Worm (Caenorhabditis elegans) whole organism, L2 larva: ENCODE data around the gene seb-3.

Experiments
- R02D3.7 ChIP-seq: fragments of 150-350 bp; optimal IDR thresholded peaks from 2 replicates; lab custom pipeline; 2014; ENCODE audit warnings: missing biosample characterization, missing genetic modification characterization
- ZK546.5 ChIP-seq: sonication (generic microtip); optimal IDR thresholded peaks from 2 replicates; lab custom pipeline; 2017; ENCODE audit warnings: missing biosample characterization, missing genetic modification characterization
- aly-2 ChIP-seq: fragments of 150-350 bp; optimal IDR thresholded peaks from 2 replicates; lab custom pipeline; 2014; ENCODE audit warnings: missing biosample characterization, missing genetic modification characterization
- ama-1 ChIP-seq: fragments of 150-350 bp; optimal IDR thresholded peaks from 2 replicates; lab custom pipeline; 2018; ENCODE audit warnings: inconsistent platforms
- blmp-1 ChIP-seq: sonication (generic microtip); optimal IDR thresholded peaks from 2 replicates; lab custom pipeline; 2017; ENCODE audit warnings: missing genetic modification characterization, mild to moderate bottlenecking, missing compliant biosample characterization, antibody characterized with exemption, moderate library complexity; ENCODE audit not compliant: insufficient read depth
- ceh-82 ChIP-seq: fragments of 150-350 bp; optimal IDR thresholded peaks from 2 replicates; lab custom pipeline; 2014; ENCODE audit warnings: missing biosample characterization, missing genetic modification characterization
- crh-2 ChIP-seq: sonication (generic microtip); optimal IDR thresholded peaks from 2 replicates; lab custom pipeline; 2017; ENCODE audit warnings: missing biosample characterization, missing genetic modification characterization
- dmd-4 ChIP-seq: sonication (generic microtip); optimal IDR thresholded peaks from 2 replicates; lab custom pipeline; 2017; ENCODE audit warnings: missing biosample characterization, missing genetic modification characterization
- egl-27 ChIP-seq: sonication (generic microtip); optimal IDR thresholded peaks from 3 replicates; lab custom pipeline; 2017; ENCODE audit warnings: missing biosample characterization, missing genetic modification reagents, missing genetic modification characterization
- elt-1 ChIP-seq: fragments of 150-350 bp; optimal IDR thresholded peaks from 2 replicates; lab custom pipeline; 2014; ENCODE audit warnings: missing biosample characterization, missing genetic modification characterization
- elt-3 ChIP-seq: sonication (generic microtip); optimal IDR thresholded peaks from 2 replicates; lab custom pipeline; 2017; ENCODE audit warnings: missing biosample characterization, missing genetic modification characterization
- fos-1 ChIP-seq: fragments of 150-350 bp; optimal IDR thresholded peaks from 2 replicates; lab custom pipeline; 2014; ENCODE audit warnings: missing biosample characterization, missing genetic modification characterization
- lin-11 ChIP-seq: fragments of 150-350 bp; sonication (generic microtip); optimal IDR thresholded peaks from 2 replicates; lab custom pipeline; 2014; ENCODE audit warnings: missing biosample characterization, missing genetic modification characterization, inconsistent platforms, mixed read lengths
- lin-13 ChIP-seq: fragments of 150-350 bp; optimal IDR thresholded peaks from 2 replicates; lab custom pipeline; 2014; ENCODE audit warnings: missing biosample characterization, missing genetic modification reagents, missing genetic modification characterization
- lin-39 ChIP-seq: fragments of 150-350 bp; optimal IDR thresholded peaks from 2 replicates; lab custom pipeline; 2014; ENCODE audit warnings: missing biosample characterization, missing genetic modification reagents, missing genetic modification characterization
- lsy-2 ChIP-seq, 2 experiments: fragments of 150-350 bp in 1 of 2; sonication (generic microtip) in 1 of 2; optimal IDR thresholded peaks; 2 replicates each; lab custom pipeline; 2014 to 2017; ENCODE audit warnings: missing biosample characterization in 2 of 2, missing genetic modification characterization in 2 of 2
- mab-5 ChIP-seq: fragments of 150-350 bp; optimal IDR thresholded peaks from 2 replicates; lab custom pipeline; 2014; ENCODE audit warnings: missing biosample characterization, missing genetic modification characterization
- nhr-10 ChIP-seq: sonication (generic microtip); optimal IDR thresholded peaks from 2 replicates; lab custom pipeline; 2017; ENCODE audit warnings: missing biosample characterization, missing genetic modification characterization
- nhr-11 ChIP-seq: fragments of 150-350 bp; optimal IDR thresholded peaks from 2 replicates; lab custom pipeline; 2014; ENCODE audit warnings: missing biosample characterization, missing genetic modification characterization
- nhr-12 ChIP-seq: fragments of 150-350 bp; optimal IDR thresholded peaks from 2 replicates; lab custom pipeline; 2014; ENCODE audit warnings: missing biosample characterization, missing genetic modification characterization
- nhr-129 ChIP-seq: fragments of 150-350 bp; optimal IDR thresholded peaks from 2 replicates; lab custom pipeline; 2014; ENCODE audit warnings: missing biosample characterization, missing genetic modification characterization
- nhr-23 ChIP-seq: fragments of 150-350 bp; optimal IDR thresholded peaks from 2 replicates; lab custom pipeline; 2014; ENCODE audit warnings: missing biosample characterization, missing genetic modification reagents, missing genetic modification characterization
- nhr-25 ChIP-seq: fragments of 150-350 bp; sonication (generic microtip); optimal IDR thresholded peaks from 3 replicates; lab custom pipeline; 2014; ENCODE audit warnings: missing biosample characterization, missing genetic modification characterization
- nhr-6 ChIP-seq: fragments of 150-350 bp; optimal IDR thresholded peaks from 2 replicates; lab custom pipeline; 2014; ENCODE audit warnings: missing biosample characterization, missing genetic modification characterization
- nhr-77 ChIP-seq: fragments of 150-350 bp; optimal IDR thresholded peaks from 2 replicates; lab custom pipeline; 2014; ENCODE audit warnings: missing biosample characterization, missing genetic modification characterization
- sem-4 ChIP-seq: fragments of 150-350 bp; optimal IDR thresholded peaks from 2 replicates; lab custom pipeline; 2014; ENCODE audit warnings: missing biosample characterization, missing genetic modification reagents, missing genetic modification characterization
- sma-9 ChIP-seq, 2 experiments: fragments of 150-350 bp in 1 of 2; sonication (generic microtip) in 1 of 2; optimal IDR thresholded peaks; 2 replicates each; lab custom pipeline; 2014 to 2016; ENCODE audit warnings: missing genetic modification characterization in 2 of 2, mild to moderate bottlenecking in 1 of 2, missing biosample characterization in 1 of 2, missing compliant biosample characterization in 1 of 2, missing genetic modification reagents in 1 of 2, moderate library complexity in 1 of 2
- snpc-4 ChIP-seq: fragments of 150-350 bp; optimal IDR thresholded peaks from 2 replicates; lab custom pipeline; 2014; ENCODE audit warnings: missing biosample characterization, missing genetic modification characterization
- unc-39 ChIP-seq: fragments of 150-350 bp; optimal IDR thresholded peaks from 2 replicates; lab custom pipeline; 2014; ENCODE audit warnings: missing biosample characterization, missing genetic modification characterization
- unc-55 ChIP-seq: fragments of 150-350 bp; sonication (generic microtip); optimal IDR thresholded peaks from 3 replicates; lab custom pipeline; 2014; ENCODE audit warnings: missing biosample characterization, missing genetic modification reagents, missing genetic modification characterization
- unc-62 ChIP-seq: fragments of 150-350 bp; optimal IDR thresholded peaks from 2 replicates; lab custom pipeline; 2014; ENCODE audit warnings: missing biosample characterization, missing genetic modification reagents, missing genetic modification characterization
- zag-1 ChIP-seq: fragments of 150-350 bp; optimal IDR thresholded peaks from 2 replicates; lab custom pipeline; 2014; ENCODE audit warnings: missing biosample characterization, missing genetic modification characterization
- ztf-1 ChIP-seq: fragments of 200-800 bp; sonication (Bioruptor generic); conservative IDR thresholded peaks from 2 replicates; pipeline ENCODE4 v1.3.6; 2022; ENCODE audit warnings: missing genetic modification characterization, missing compliant biosample characterization
- ztf-11 ChIP-seq: sonication (generic microtip); optimal IDR thresholded peaks from 2 replicates; lab custom pipeline; 2017; ENCODE audit warnings: missing biosample characterization, missing genetic modification characterization
- ztf-4 ChIP-seq: fragments of 150-350 bp; optimal IDR thresholded peaks from 2 replicates; lab custom pipeline; 2014; ENCODE audit warnings: missing biosample characterization, missing genetic modification characterization

seb-3 gene

ce11 chrX:14983274-14983673, 42.8 kb upstream of the seb-3 start, which contains the start of gene rbg-1 (continued):
- TF ChIP-seq ceh-82 (tag; lab: Kevin White, UChicago) = no peak
- no peak for TF ChIP-seq unc-39 (tag; lab: Kevin White, UChicago)

- TF ChIP-seq zag-1 (no peak), snpc-4 (tag; lab: Kevin White, UChicago) (peak; percentile 74)
Observed at ce11 chrX:14988160-14988559, 37.9 kb upstream of the seb-3 start.

ce11 chrX:14991280-14991679, 34.8 kb upstream of the seb-3 start, which contains the start of gene iglr-1:
Gene iglr-1 (minus strand): TSS chrX:14991380.
- TF ChIP-seq egl-27 (tag; lab: Kevin White, UChicago) = no peak
- TF ChIP-seq crh-2 (tag; lab: Kevin White, UChicago) = no peak
- no peak for TF ChIP-seq ama-1
- TF ChIP-seq dmd-4 = no peak
- no peak for TF ChIP-seq ztf-11
- no peak for TF ChIP-seq sma-9 (GFP tag; optimal IDR thresholded peaks at IDR 0.05; lab: Kevin White, UChicago)
- no peak for TF ChIP-seq sma-9 (tag; optimal IDR thresholded peaks at IDR 0.05; lab: Kevin White, UChicago)
- no peak for TF ChIP-seq mab-5 (tag; lab: Kevin White, UChicago)
- TF ChIP-seq nhr-10 (tag; lab: Kevin White, UChicago) = no peak
- no peak for TF ChIP-seq nhr-77 (tag; lab: Kevin White, UChicago)
- TF ChIP-seq ztf-4 (tag; lab: Kevin White, UChicago) = no peak
- no peak for TF ChIP-seq ztf-1 (GFP tag; lab: Robert Waterston, UW)
- TF ChIP-seq nhr-129 = no peak
- no peak for TF ChIP-seq elt-1 (tag; lab: Kevin White, UChicago)
- TF ChIP-seq nhr-25 = no peak
- no peak for TF ChIP-seq fos-1 (tag; lab: Kevin White, UChicago)
- TF ChIP-seq sem-4 (tag; lab: Kevin White, UChicago) = no peak
- no peak for TF ChIP-seq nhr-6 (tag; lab: Kevin White, UChicago)
- TF ChIP-seq lsy-2 (tag; optimal IDR thresholded peaks at IDR 0.05; lab: Kevin White, UChicago) = no peak

- TF ChIP-seq aly-2 (tag; lab: Kevin White, UChicago) (no peak), R02D3.7 (tag; lab: Kevin White, UChicago) (no peak), fos-1 (tag; lab: Kevin White, UChicago) (no peak), nhr-23 (tag; lab: Kevin White, UChicago) (no peak), ZK546.5 (no peak), sem-4 (tag; lab: Kevin White, UChicago) (no peak), nhr-12 (no peak), unc-62 (GFP tag; lab: Kevin White, UChicago) (no peak)
- TF ChIP-seq, all 48 proteins: peak for 0
Observed at ce11 chrX:14993744-14994143, 32.4 kb upstream of the seb-3 start.

- TF ChIP-seq lin-13 (GFP tag; lab: Kevin White, UChicago) = no peak
- TF ChIP-seq unc-55 (GFP tag; lab: Kevin White, UChicago) = no peak
- no peak for TF ChIP-seq ztf-4 (tag; lab: Kevin White, UChicago)
- TF ChIP-seq lin-11 = no peak
- no peak for TF ChIP-seq unc-39 (tag; lab: Kevin White, UChicago)
- TF ChIP-seq nhr-6 (tag; lab: Kevin White, UChicago) = no peak
- TF ChIP-seq egl-27 (tag; lab: Kevin White, UChicago) = no peak
- TF ChIP-seq nhr-77 (tag; lab: Kevin White, UChicago) = no peak
- TF ChIP-seq fos-1 (tag; lab: Kevin White, UChicago) = no peak
- TF ChIP-seq elt-3 (tag; lab: Kevin White, UChicago) = no peak
- TF ChIP-seq unc-62 (GFP tag; lab: Kevin White, UChicago) = no peak
- no peak for TF ChIP-seq lsy-2 (tag; optimal IDR thresholded peaks at IDR 0.05; lab: Kevin White, UChicago)
- TF ChIP-seq nhr-11 (tag; lab: Kevin White, UChicago) = no peak
- no peak for TF ChIP-seq blmp-1 (tag; lab: Kevin White, UChicago)
- TF ChIP-seq ztf-11 = no peak
- no peak for TF ChIP-seq lin-39 (tag; lab: Kevin White, UChicago)
Observed at ce11 chrX:14999101-14999500, 27.0 kb upstream of the seb-3 start, which contains the start of gene cutl-3. Gene cutl-3 (minus strand): TSS chrX:14999201.
